Worm (Caenorhabditis elegans) whole organism, L4 larva: ENCODE measurements around the gene F54E4.2.
A peak's percentile ranks its signal among the peaks of the same experiment; 100 is the strongest.

Experiments used
- Y75B8A.6 ChIP-seq: fragments of 200-800 bp; sonication (Bioruptor generic); IDR thresholded peaks from 2 replicates; pipeline ENCODE4 v1.3.6; 2022; ENCODE audit warnings: missing genetic modification reagents, missing genetic modification characterization, missing compliant biosample characterization
- aha-1 ChIP-seq: fragments of 150-350 bp; peaks from one replicate; lab custom pipeline; 2014; ENCODE audit warnings: missing biosample characterization, missing genetic modification characterization
- ama-1 ChIP-seq: fragments of 150-350 bp; optimal IDR thresholded peaks from 2 replicates; lab custom pipeline; 2014; ENCODE audit warnings: inconsistent platforms, mixed read lengths
- ceh-62 ChIP-seq: sonication (generic microtip); optimal IDR thresholded peaks from 2 replicates; lab custom pipeline; 2017; ENCODE audit warnings: missing biosample characterization, missing genetic modification characterization
- daf-16 ChIP-seq, 3 experiments: sonication (generic microtip); optimal IDR thresholded peaks; 2 replicates each; lab custom pipeline; 2016 to 2017; ENCODE audit warnings: missing genetic modification characterization in 3 of 3, missing genetic modification reagents in 3 of 3, mild to moderate bottlenecking in 2 of 3, missing compliant biosample characterization in 2 of 3, missing biosample characterization in 1 of 3, moderate library complexity in 1 of 3
- daf-19 ChIP-seq: fragments of 200-800 bp; sonication (Bioruptor generic); conservative IDR thresholded peaks from 2 replicates; pipeline ENCODE4 v1.3.6; 2022; ENCODE audit warnings: missing genetic modification characterization, missing compliant biosample characterization
- dmd-6 ChIP-seq: fragments of 200-800 bp; sonication (Bioruptor generic); IDR thresholded peaks from 2 replicates; pipeline ENCODE4 v1.3.6; 2022; ENCODE audit warnings: missing genetic modification reagents, missing genetic modification characterization, missing compliant biosample characterization
- dve-1 ChIP-seq: sonication (generic microtip); optimal IDR thresholded peaks from 2 replicates; lab custom pipeline; 2017; ENCODE audit warnings: antibody characterized with exemption, mild to moderate bottlenecking, missing genetic modification characterization, missing compliant biosample characterization; ENCODE audit not compliant: insufficient read depth
- egl-43 ChIP-seq: fragments of 200-800 bp; sonication (Bioruptor generic); IDR thresholded peaks from 2 replicates; pipeline ENCODE4 v1.3.6; 2022; ENCODE audit warnings: missing genetic modification reagents, missing genetic modification characterization, missing compliant biosample characterization
- fkh-10 ChIP-seq: fragments of 150-350 bp; optimal IDR thresholded peaks from 2 replicates; lab custom pipeline; 2014; ENCODE audit warnings: missing biosample characterization, missing genetic modification reagents, missing genetic modification characterization
- hif-1 ChIP-seq, 2 experiments: sonication (generic microtip); optimal IDR thresholded peaks; 2 replicates each; lab custom pipeline; 2016 to 2017; ENCODE audit warnings: missing compliant biosample characterization in 2 of 2, missing genetic modification characterization in 2 of 2, missing genetic modification reagents in 2 of 2, missing genotype in 2 of 2, mild to moderate bottlenecking in 1 of 2
- hlh-11 ChIP-seq: fragments of 200-800 bp; sonication (Bioruptor generic); optimal IDR thresholded peaks from 2 replicates; lab custom pipeline; 2018; ENCODE audit warnings: mild to moderate bottlenecking, missing genetic modification characterization, missing compliant biosample characterization
- hlh-30 ChIP-seq: sonication (generic microtip); optimal IDR thresholded peaks from 2 replicates; lab custom pipeline; 2017; ENCODE audit warnings: antibody characterized with exemption, mild to moderate bottlenecking, missing genetic modification characterization, missing compliant biosample characterization; ENCODE audit not compliant: insufficient read depth
- hmg-1.1 ChIP-seq: fragments of 200-800 bp; sonication (Bioruptor generic); IDR thresholded peaks from 2 replicates; pipeline ENCODE4 v1.3.6; 2022; ENCODE audit warnings: missing genetic modification reagents, missing genetic modification characterization, missing compliant biosample characterization
- lin-1 ChIP-seq: fragments of 200-800 bp; sonication (Bioruptor generic); IDR thresholded peaks from 2 replicates; pipeline ENCODE4 v1.3.6; 2022; ENCODE audit warnings: missing genetic modification reagents, missing genetic modification characterization, missing compliant biosample characterization
- lsy-2 ChIP-seq, 2 experiments: fragments of 150-350 bp in 1 of 2; sonication (generic microtip) in 1 of 2; optimal IDR thresholded peaks; 2 replicates each; lab custom pipeline; 2014 to 2017; ENCODE audit warnings: missing biosample characterization in 2 of 2, missing genetic modification characterization in 2 of 2
- madf-5 ChIP-seq, 2 experiments: fragments of 200-800 bp; sonication (Bioruptor generic); IDR thresholded peaks; 2 replicates each; pipeline ENCODE4 v1.3.6; 2022; ENCODE audit warnings: missing compliant biosample characterization in 2 of 2, missing genetic modification characterization in 2 of 2
- mdl-1 ChIP-seq, 2 experiments: fragments of 150-350 bp in 1 of 2; sonication (generic microtip) in 1 of 2; optimal IDR thresholded peaks; 2 replicates each; lab custom pipeline; 2014 to 2017; ENCODE audit warnings: missing biosample characterization in 2 of 2, missing genetic modification characterization in 2 of 2
- mdt-29 ChIP-seq: fragments of 200-800 bp; sonication (Bioruptor generic); IDR thresholded peaks from 2 replicates; pipeline ENCODE4 v1.3.6; 2022; ENCODE audit warnings: missing genetic modification reagents, missing genetic modification characterization, missing compliant biosample characterization
- mep-1 ChIP-seq: fragments of 150-350 bp; sonication (generic microtip); optimal IDR thresholded peaks from 3 replicates; lab custom pipeline; 2014; ENCODE audit warnings: missing biosample characterization, missing genetic modification characterization
- mes-2 ChIP-seq: sonication (generic microtip); optimal IDR thresholded peaks from 2 replicates; lab custom pipeline; 2016; ENCODE audit warnings: missing genotype, mild to moderate bottlenecking, missing genetic modification characterization, missing compliant biosample characterization; ENCODE audit not compliant: poor library complexity, severe bottlenecking
- mxl-3 ChIP-seq: fragments of 200-800 bp; sonication (Bioruptor generic); optimal IDR thresholded peaks from 2 replicates; lab custom pipeline; 2018; ENCODE audit warnings: mild to moderate bottlenecking, missing genetic modification characterization, missing compliant biosample characterization
- nhr-10 ChIP-seq: fragments of 150-350 bp; optimal IDR thresholded peaks from 2 replicates; lab custom pipeline; 2014; ENCODE audit warnings: missing biosample characterization, missing genetic modification characterization
- nhr-11 ChIP-seq: fragments of 150-350 bp; optimal IDR thresholded peaks from 2 replicates; lab custom pipeline; 2014; ENCODE audit warnings: missing biosample characterization, missing genetic modification characterization
- nhr-28 ChIP-seq: fragments of 150-350 bp; optimal IDR thresholded peaks from 2 replicates; lab custom pipeline; 2014; ENCODE audit warnings: missing biosample characterization, missing genetic modification characterization
- pqm-1 ChIP-seq: sonication (generic microtip); optimal IDR thresholded peaks from 2 replicates; lab custom pipeline; 2017; ENCODE audit warnings: missing biosample characterization, missing genetic modification characterization
- rbr-2 ChIP-seq: sonication (generic microtip); optimal IDR thresholded peaks from 2 replicates; lab custom pipeline; 2016; ENCODE audit warnings: missing genotype, missing genetic modification characterization, missing compliant biosample characterization
- snpc-1.2 ChIP-seq: fragments of 200-800 bp; sonication (Bioruptor generic); IDR thresholded peaks from 2 replicates; pipeline ENCODE4 v1.3.6; 2022; ENCODE audit warnings: missing genetic modification reagents, missing genetic modification characterization, missing compliant biosample characterization
- unc-62 ChIP-seq, 3 experiments: fragments of 150-350 bp in 1 of 3; sonication (generic microtip); optimal IDR thresholded peaks in 2 of 3; peaks in 1 of 3; 1 replicate in 1 of 3; 2 replicates in 2 of 3; lab custom pipeline; 2014 to 2017; ENCODE audit warnings: missing biosample characterization in 3 of 3, missing genetic modification characterization in 3 of 3, missing genetic modification reagents in 3 of 3, missing genotype in 1 of 3
- vab-7 ChIP-seq: fragments of 200-800 bp; sonication (Bioruptor generic); IDR thresholded peaks from 2 replicates; pipeline ENCODE4 v1.3.6; 2022; ENCODE audit warnings: missing genetic modification reagents, missing genetic modification characterization, missing compliant biosample characterization
- zfp-2 ChIP-seq: sonication (generic microtip); optimal IDR thresholded peaks from 2 replicates; lab custom pipeline; 2016; ENCODE audit warnings: mild to moderate bottlenecking, missing genetic modification characterization, missing compliant biosample characterization
- zip-11 ChIP-seq: fragments of 200-800 bp; sonication (Bioruptor generic); IDR thresholded peaks from 2 replicates; pipeline ENCODE4 v1.3.6; 2022; ENCODE audit warnings: missing genetic modification characterization, missing compliant biosample characterization
- ztf-7 ChIP-seq: fragments of 150-350 bp; optimal IDR thresholded peaks from 2 replicates; lab custom pipeline; 2014; ENCODE audit warnings: missing biosample characterization, missing genetic modification characterization

F54E4.2 gene

ce11 chrX:14636157-14636556, 7.4 kb upstream of the F54E4.2 start, which contains the start of gene F54E4.3:
Gene F54E4.3 (minus strand): TSS chrX:14636421.
- TF ChIP-seq rbr-2 (tag; lab: Kevin White, UChicago) (no peak), unc-62 (GFP tag; optimal IDR thresholded peaks at IDR 0.05 in 1 of 2; lab: Kevin White, UChicago) (peak in 1 of 2 experiments; percentile 95), unc-62 (tag; optimal IDR thresholded peaks at IDR 0.05; lab: Kevin White, UChicago) (no peak)

- TF ChIP-seq pqm-1 (tag; lab: Kevin White, UChicago): no peak
- peak in 1 of 2 experiments; percentile 98 for TF ChIP-seq unc-62 (GFP tag; optimal IDR thresholded peaks at IDR 0.05 in 1 of 2; lab: Kevin White, UChicago)
- TF ChIP-seq unc-62 (tag; optimal IDR thresholded peaks at IDR 0.05; lab: Kevin White, UChicago): no peak
- peak; percentile 27 for TF ChIP-seq fkh-10
These were observed 5.0 kb upstream of the F54E4.2 start for ce11 chrX:14633679-14634078.

- no peak for TF ChIP-seq Y75B8A.6 (GFP tag; lab: Robert Waterston, UW)
- 0 out of 2 replicates have a peak, but pooled peaks have one; percentile 52 for TF ChIP-seq snpc-1.2 (GFP tag; lab: Robert Waterston, UW)
- no peak for TF ChIP-seq madf-5 (GFP tag; IDR thresholded peaks at IDR 0.05; lab: Robert Waterston, UW)
- TF ChIP-seq aha-1 (tag; lab: Kevin White, UChicago): peak; percentile 52
- 0 out of 2 replicates have a peak, but pooled peaks have one; percentile 4 for TF ChIP-seq vab-7 (GFP tag; lab: Robert Waterston, UW)
- no peak for TF ChIP-seq daf-19 (GFP tag; lab: Robert Waterston, UW)
- no peak for TF ChIP-seq rbr-2 (tag; lab: Kevin White, UChicago)
- no peak for TF ChIP-seq nhr-10 (tag; lab: Kevin White, UChicago)
These were observed 7.5 kb downstream of the F54E4.2 start for ce11 chrX:14621207-14621606.

- no peak for TF ChIP-seq lin-1
- TF ChIP-seq daf-16 (GFP tag; optimal IDR thresholded peaks at IDR 0.05; lab: Kevin White, UChicago): no peak
- peak; percentile 6 for TF ChIP-seq daf-16 (tag; optimal IDR thresholded peaks at IDR 0.05; lab: Kevin White, UChicago)
- no peak for TF ChIP-seq zfp-2 (tag; lab: Kevin White, UChicago)
- no peak for TF ChIP-seq mes-2 (tag; lab: Kevin White, UChicago)
These were observed 17.6 kb downstream of the F54E4.2 start, which contains the start of gene rbc-1 for ce11 chrX:14611074-14611473. Gene rbc-1 (plus strand): TSS chrX:14611374.

- TF ChIP-seq lsy-2 (tag; optimal IDR thresholded peaks at IDR 0.05; lab: Kevin White, UChicago): peak in 1 of 2 experiments; percentile 0
- TF ChIP-seq ceh-62: no peak
- peak; percentile 50 for TF ChIP-seq nhr-28
- peak; percentile 67 for TF ChIP-seq hlh-30 (tag; lab: Kevin White, UChicago)
- TF ChIP-seq pqm-1 (tag; lab: Kevin White, UChicago): peak; percentile 25
- no peak for TF ChIP-seq daf-16 (GFP tag; optimal IDR thresholded peaks at IDR 0.05; lab: Kevin White, UChicago)
- TF ChIP-seq daf-16 (tag; optimal IDR thresholded peaks at IDR 0.05; lab: Kevin White, UChicago): peak; percentile 35
- peak; percentile 38 for TF ChIP-seq nhr-11 (tag; lab: Kevin White, UChicago)
- TF ChIP-seq rbr-2 (tag; lab: Kevin White, UChicago): peak; percentile 11
- TF ChIP-seq egl-43 (GFP tag; lab: Robert Waterston, UW): peak; percentile 74; the same call in 1 of the 2 replicates
- peak; percentile 55 for TF ChIP-seq mep-1 (tag; lab: Kevin White, UChicago)
- TF ChIP-seq dve-1 (tag; lab: Kevin White, UChicago): peak; percentile 4
- peak; percentile 57 for TF ChIP-seq mes-2 (tag; lab: Kevin White, UChicago)
- no peak for TF ChIP-seq ztf-7
- TF ChIP-seq madf-5 (GFP tag; IDR thresholded peaks at IDR 0.05; lab: Robert Waterston, UW): 0 out of 4 replicates have a peak, but pooled peaks of 1 of the 2 experiments have one; percentile 35
- peak; percentile 30 for TF ChIP-seq mxl-3
- no peak for TF ChIP-seq lin-1
- 0 out of 2 replicates have a peak, but pooled peaks have one; percentile 30 for TF ChIP-seq vab-7 (GFP tag; lab: Robert Waterston, UW)
- TF ChIP-seq hmg-1.1 (GFP tag; lab: Robert Waterston, UW): peak; percentile 88
- TF ChIP-seq mdl-1 (tag; optimal IDR thresholded peaks at IDR 0.05; lab: Kevin White, UChicago): peak in 1 of 2 experiments; percentile 63
- TF ChIP-seq hif-1 (tag; optimal IDR thresholded peaks at IDR 0.05; lab: Kevin White, UChicago): peak in 1 of 2 experiments; percentile 52
- TF ChIP-seq dmd-6: peak; percentile 61
- no peak for TF ChIP-seq zip-11 (GFP tag; lab: Robert Waterston, UW)
- TF ChIP-seq ama-1 (lab: Kevin White, UChicago): no peak
- peak in 1 of 2 experiments; percentile 89 for TF ChIP-seq unc-62 (GFP tag; optimal IDR thresholded peaks at IDR 0.05 in 1 of 2; lab: Kevin White, UChicago)
- no peak for TF ChIP-seq unc-62 (tag; optimal IDR thresholded peaks at IDR 0.05; lab: Kevin White, UChicago)
- TF ChIP-seq hlh-11 (tag; lab: Kevin White, UChicago): peak; percentile 53
- TF ChIP-seq mdt-29: no peak
- no peak for TF ChIP-seq aha-1 (tag; lab: Kevin White, UChicago)
- TF ChIP-seq, all 104 proteins: peak for 20
These were observed 18.5 kb downstream of the F54E4.2 start for ce11 chrX:14610093-14610763.
